Worm (Caenorhabditis elegans) whole organism, mixed stage, embryonic: Measurements from ENCODE around the gene kcc-1.

Source experiments
- M03D4.4 ChIP-seq: sonication (generic microtip); optimal IDR thresholded peaks from 2 replicates; lab custom pipeline; 2017; ENCODE audit warnings: mild to moderate bottlenecking, missing genetic modification characterization, missing compliant biosample characterization
- bed-3 ChIP-seq: fragments of 200-800 bp; sonication (Bioruptor generic); optimal IDR thresholded peaks from 3 replicates; lab custom pipeline; 2018; ENCODE audit warnings: mild to moderate bottlenecking, missing genetic modification characterization, moderate library complexity, missing compliant biosample characterization
- blmp-1 ChIP-seq: fragments of 150-350 bp; optimal IDR thresholded peaks from 2 replicates; lab custom pipeline; 2014; ENCODE audit warnings: missing biosample characterization, missing genetic modification characterization
- ceh-39 ChIP-seq: fragments of 150-350 bp; optimal IDR thresholded peaks from 2 replicates; lab custom pipeline; 2014; ENCODE audit warnings: missing biosample characterization, missing genetic modification characterization
- ceh-43 ChIP-seq: fragments of 200-800 bp; sonication (Bioruptor generic); optimal IDR thresholded peaks from 2 replicates; lab custom pipeline; 2018; ENCODE audit warnings: mild to moderate bottlenecking, missing genetic modification characterization, moderate library complexity, missing compliant biosample characterization
- ceh-83 ChIP-seq: fragments of 200-800 bp; sonication (Bioruptor generic); optimal IDR thresholded peaks from 2 replicates; lab custom pipeline; 2018; ENCODE audit warnings: mild to moderate bottlenecking, missing genetic modification characterization, missing compliant biosample characterization
- ces-1 ChIP-seq: fragments of 150-350 bp; optimal IDR thresholded peaks from 2 replicates; lab custom pipeline; 2014; ENCODE audit warnings: missing biosample characterization, missing genetic modification reagents, missing genetic modification characterization
- cnd-1 ChIP-seq: fragments of 200-800 bp; sonication (Bioruptor generic); optimal IDR thresholded peaks from 2 replicates; lab custom pipeline; 2018; ENCODE audit warnings: mild to moderate bottlenecking, missing genetic modification characterization, missing compliant biosample characterization
- drap-1 ChIP-seq: fragments of 200-800 bp; sonication (Bioruptor generic); optimal IDR thresholded peaks from 3 replicates; lab custom pipeline; 2018; ENCODE audit warnings: mild to moderate bottlenecking, missing genetic modification characterization, missing compliant biosample characterization
- elt-3 ChIP-seq: fragments of 150-350 bp; optimal IDR thresholded peaks from 2 replicates; lab custom pipeline; 2014; ENCODE audit warnings: missing biosample characterization, missing genetic modification characterization
- flh-1 ChIP-seq: fragments of 200-800 bp; sonication (Bioruptor generic); optimal IDR thresholded peaks from 2 replicates; lab custom pipeline; 2018; ENCODE audit warnings: mild to moderate bottlenecking, missing genetic modification characterization, moderate library complexity, missing compliant biosample characterization
- hlh-1 ChIP-seq: fragments of 150-350 bp; optimal IDR thresholded peaks from 2 replicates; lab custom pipeline; 2014; ENCODE audit warnings: missing biosample characterization, missing genetic modification reagents, missing genetic modification characterization
- lin-13 ChIP-seq: fragments of 150-350 bp; optimal IDR thresholded peaks from 2 replicates; lab custom pipeline; 2014; ENCODE audit warnings: missing biosample characterization, missing genetic modification characterization
- lin-32 ChIP-seq: fragments of 200-800 bp; sonication (Bioruptor generic); optimal IDR thresholded peaks from 2 replicates; lab custom pipeline; 2018; ENCODE audit warnings: mild to moderate bottlenecking, missing genetic modification characterization, missing compliant biosample characterization
- mab-5 ChIP-seq: fragments of 150-350 bp; optimal IDR thresholded peaks from 2 replicates; lab custom pipeline; 2014; ENCODE audit warnings: missing biosample characterization, missing genetic modification characterization
- mep-1 ChIP-seq: fragments of 150-350 bp; optimal IDR thresholded peaks from 2 replicates; lab custom pipeline; 2017; ENCODE audit warnings: missing biosample characterization, missing genetic modification reagents, missing genetic modification characterization, inconsistent platforms
- mls-2 ChIP-seq: sonication (generic microtip); optimal IDR thresholded peaks from 2 replicates; lab custom pipeline; 2016; ENCODE audit warnings: mild to moderate bottlenecking, missing genetic modification characterization, moderate library complexity, missing compliant biosample characterization
- nhr-12 ChIP-seq: fragments of 150-350 bp; optimal IDR thresholded peaks from 2 replicates; lab custom pipeline; 2014; ENCODE audit warnings: missing biosample characterization, missing genetic modification characterization
- nhr-2 ChIP-seq: fragments of 150-350 bp; optimal IDR thresholded peaks from 2 replicates; lab custom pipeline; 2014; ENCODE audit warnings: missing biosample characterization, missing genetic modification characterization
- nhr-237 ChIP-seq: fragments of 150-350 bp; optimal IDR thresholded peaks from 2 replicates; lab custom pipeline; 2014; ENCODE audit warnings: missing biosample characterization, missing genetic modification characterization
- nhr-28 ChIP-seq: fragments of 150-350 bp; optimal IDR thresholded peaks from 2 replicates; lab custom pipeline; 2014; ENCODE audit warnings: missing biosample characterization, missing genetic modification characterization
- nhr-76 ChIP-seq: sonication (generic microtip); optimal IDR thresholded peaks from 2 replicates; lab custom pipeline; 2017; ENCODE audit warnings: missing biosample characterization, missing genetic modification characterization
- pha-4 ChIP-seq: fragments of 150-350 bp; optimal IDR thresholded peaks from 2 replicates; lab custom pipeline; 2018; ENCODE audit warnings: missing biosample characterization, missing genetic modification reagents, missing genetic modification characterization
- sem-2 ChIP-seq: fragments of 200-800 bp; sonication (Bioruptor generic); optimal IDR thresholded peaks from 2 replicates; lab custom pipeline; 2018; ENCODE audit warnings: mild to moderate bottlenecking, missing genetic modification characterization, missing compliant biosample characterization
- snpc-4 ChIP-seq: fragments of 150-350 bp; optimal IDR thresholded peaks from 2 replicates; lab custom pipeline; 2014; ENCODE audit warnings: missing biosample characterization, missing genetic modification characterization
- tbx-8 ChIP-seq: fragments of 200-800 bp; sonication (Bioruptor generic); optimal IDR thresholded peaks from 2 replicates; lab custom pipeline; 2018; ENCODE audit warnings: mild to moderate bottlenecking, missing genetic modification characterization, moderate library complexity, missing compliant biosample characterization
- unc-120 ChIP-seq: sonication (generic microtip); optimal IDR thresholded peaks from 2 replicates; lab custom pipeline; 2017; ENCODE audit warnings: missing genetic modification characterization, missing compliant biosample characterization; ENCODE audit not compliant: poor library complexity, severe bottlenecking
- unc-39 ChIP-seq: fragments of 150-350 bp; optimal IDR thresholded peaks from 2 replicates; lab custom pipeline; 2014; ENCODE audit warnings: missing biosample characterization, missing genetic modification characterization
- unc-62 ChIP-seq: fragments of 150-350 bp; optimal IDR thresholded peaks from 2 replicates; lab custom pipeline; 2014; ENCODE audit warnings: missing biosample characterization, missing genetic modification reagents, missing genetic modification characterization
- zip-8 ChIP-seq: fragments of 150-350 bp; optimal IDR thresholded peaks from 2 replicates; lab custom pipeline; 2014; ENCODE audit warnings: missing biosample characterization, missing genetic modification characterization
- ztf-11 ChIP-seq: fragments of 150-350 bp; optimal IDR thresholded peaks from 2 replicates; lab custom pipeline; 2014; ENCODE audit warnings: missing biosample characterization, missing genetic modification characterization

Gene kcc-1

DNA sequence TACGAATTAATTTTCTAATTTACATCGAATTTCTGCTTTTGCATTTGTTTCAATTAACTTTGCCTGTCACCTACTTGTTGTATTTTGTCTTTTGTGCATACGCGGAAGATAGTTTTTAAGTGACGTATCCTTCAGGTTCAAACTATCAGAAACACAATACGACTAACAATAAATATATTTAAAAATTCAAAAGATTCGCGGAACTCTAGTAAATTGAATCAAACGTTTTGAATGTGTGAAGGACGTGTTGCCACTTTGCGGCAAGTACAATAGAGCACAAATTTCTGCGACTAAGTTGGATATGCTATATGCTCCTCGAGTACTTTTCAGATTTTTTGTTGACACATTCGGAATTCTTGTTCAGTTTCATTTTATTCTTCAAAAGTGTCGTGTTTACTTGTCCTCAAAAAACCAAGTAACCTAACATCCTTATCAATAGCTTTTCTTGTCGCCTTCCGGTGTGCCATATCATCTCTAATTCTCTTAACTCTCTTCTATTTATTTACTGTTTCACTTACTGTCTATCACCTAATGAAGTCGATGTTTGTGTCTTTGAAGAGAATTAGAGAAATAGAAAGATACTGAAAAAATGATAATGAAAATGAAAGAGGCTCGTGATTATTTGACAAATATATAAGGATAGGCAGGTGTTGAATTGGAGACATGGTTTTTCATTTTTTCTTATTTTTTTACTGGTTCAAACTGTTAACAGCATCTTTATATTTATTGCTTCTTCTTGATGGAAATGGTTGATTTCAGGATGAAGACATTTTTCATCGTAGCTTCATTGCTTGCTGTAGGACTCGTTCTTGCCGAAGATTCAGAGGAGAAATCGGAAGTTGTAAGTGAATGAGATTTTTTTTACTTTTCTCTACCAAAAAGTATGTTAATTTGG, 17.3 kb upstream of the kcc-1 start, which contains the start of gene srlf-7:
Gene srlf-7 (plus strand): TSS at position 760 of the 895 bp plus-strand sequence.
- TF ChIP-seq ces-1 (GFP tag; lab: Kevin White, UChicago) (peak; percentile 69), nhr-28 (no peak)

DNA sequence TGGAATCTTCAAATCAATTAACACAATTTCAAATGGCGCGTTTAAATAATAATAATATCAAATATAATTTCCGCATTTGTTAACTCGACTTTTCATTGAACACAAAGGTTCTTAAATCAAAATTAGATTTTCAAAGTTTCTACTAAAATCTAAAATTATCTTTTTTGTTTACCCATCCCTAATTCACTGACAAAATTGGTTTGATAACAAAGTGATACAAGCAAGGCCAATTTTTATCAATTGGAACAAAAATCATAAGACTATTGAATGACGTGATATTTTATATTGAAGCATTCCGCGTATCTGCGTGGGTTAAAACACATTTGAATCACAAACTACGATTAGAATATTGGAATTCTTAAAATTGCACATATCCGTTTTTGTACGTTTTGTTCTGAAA, 15.7 kb upstream of the kcc-1 start:
- no peak for TF ChIP-seq drap-1

DNA sequence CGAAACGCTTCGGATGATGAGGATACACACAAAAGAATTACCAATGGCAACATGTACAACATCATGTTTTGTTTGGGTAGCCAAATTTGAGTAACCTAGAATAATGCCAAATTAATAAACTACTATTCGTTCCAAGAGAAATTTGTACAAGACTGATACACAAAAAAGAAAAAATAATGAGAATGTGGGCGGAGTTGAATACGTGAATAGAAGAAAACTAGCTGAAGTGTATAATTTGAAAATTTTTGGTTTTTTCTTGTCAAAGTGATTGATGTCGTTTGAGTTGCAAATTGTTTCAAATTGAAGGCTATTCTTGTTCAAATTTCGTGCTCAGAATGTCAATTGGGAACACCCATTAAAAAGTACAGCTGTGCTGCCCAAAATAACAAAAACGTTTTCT, 14.3 kb upstream of the kcc-1 start, which contains the start of gene R13A1.5:
Gene R13A1.5 (minus strand): TSS at position 101 of the 400 bp plus-strand sequence.
- TF ChIP-seq elt-3 (no peak), ztf-11 (no peak), hlh-1 (tag; lab: Kevin White, UChicago) (no peak)
- TF ChIP-seq, all 35 proteins: peak for 0

DNA sequence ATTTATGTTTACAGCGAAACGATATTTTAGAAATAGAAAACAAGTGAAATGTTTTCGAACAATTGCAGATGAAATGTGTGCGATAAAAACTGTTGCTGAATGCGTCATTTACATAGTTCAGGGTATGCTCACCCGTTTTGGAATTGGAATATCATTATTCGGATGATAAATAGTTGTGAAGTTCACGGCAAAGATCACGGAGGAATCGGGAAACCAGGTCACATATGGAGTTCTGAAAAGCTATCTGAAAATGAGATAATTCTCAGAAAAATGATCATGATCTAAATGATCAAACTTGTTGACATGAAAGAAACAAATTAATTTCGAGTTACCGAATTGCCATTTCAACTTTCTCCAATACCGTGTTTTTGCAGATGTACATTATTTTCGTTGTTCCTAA, 10.3 kb upstream of the kcc-1 start, which contains the start of gene best-16:
Gene best-16 (minus strand): TSS at position 101 of the 400 bp plus-strand sequence.
- TF ChIP-seq pha-4 (no peak), ceh-43 (GFP tag; lab: Kevin White, UChicago) (no peak), ceh-83 (no peak), unc-62 (GFP tag; lab: Kevin White, UChicago) (no peak), cnd-1 (no peak), flh-1 (GFP tag; lab: Kevin White, UChicago) (no peak)

DNA sequence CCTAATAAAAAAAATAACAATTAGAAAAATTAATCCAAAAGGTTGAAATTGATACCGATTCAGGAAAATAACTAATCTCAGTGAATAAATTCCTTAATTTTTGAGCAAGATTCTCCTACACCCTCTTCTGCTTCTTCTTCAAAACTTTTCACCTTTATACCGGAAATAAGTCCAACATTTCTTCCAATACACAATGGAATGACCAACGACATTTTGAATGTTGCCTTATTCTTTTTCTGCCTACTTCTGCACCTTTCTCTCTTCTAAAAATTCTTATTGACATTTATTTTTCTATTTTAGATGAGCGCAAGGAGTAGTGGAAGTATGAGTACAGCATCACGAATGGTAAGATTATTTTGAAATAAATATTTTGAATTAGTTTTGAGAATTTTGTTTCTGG, 9.2 kb upstream of the kcc-1 start, which contains the start of gene unc-8:
Gene unc-8 (plus strand): TSS at position 301 of the 400 bp plus-strand sequence.
- TF ChIP-seq M03D4.4 (tag; lab: Kevin White, UChicago) (no peak), snpc-4 (tag; lab: Kevin White, UChicago) (no peak), nhr-76 (tag; lab: Kevin White, UChicago) (no peak), lin-32 (GFP tag; lab: Kevin White, UChicago) (no peak), tbx-8 (no peak), nhr-237 (no peak), ztf-11 (no peak), drap-1 (no peak), mls-2 (tag; lab: Kevin White, UChicago) (no peak), sem-2 (no peak), unc-39 (tag; lab: Kevin White, UChicago) (no peak), lin-13 (tag; lab: Kevin White, UChicago) (no peak), mep-1 (no peak), nhr-2 (no peak)

DNA sequence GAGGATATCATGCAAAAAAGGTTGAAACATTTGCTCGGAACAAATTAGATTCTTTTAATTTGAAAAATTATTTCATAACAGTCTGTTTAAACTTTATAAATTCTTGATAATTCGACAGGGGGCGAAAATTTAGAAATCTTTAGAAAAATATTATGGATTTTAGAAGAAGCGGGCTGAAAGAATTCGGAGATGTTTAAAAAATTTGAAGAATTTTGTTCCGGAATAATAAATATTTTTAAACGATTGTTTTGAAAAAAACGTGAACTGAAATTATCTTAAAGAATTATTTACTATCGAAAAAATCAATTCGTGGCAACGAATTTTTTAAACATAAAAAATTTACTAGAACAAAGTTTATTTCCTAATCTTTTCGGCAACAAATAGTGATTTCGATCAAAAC, 2.4 kb upstream of the kcc-1 start, which contains the start of gene R13A1.3:
Gene R13A1.3 (plus strand): TSS at position 301 of the 400 bp plus-strand sequence.
- TF ChIP-seq unc-62 (GFP tag; lab: Kevin White, UChicago), result no peak

DNA sequence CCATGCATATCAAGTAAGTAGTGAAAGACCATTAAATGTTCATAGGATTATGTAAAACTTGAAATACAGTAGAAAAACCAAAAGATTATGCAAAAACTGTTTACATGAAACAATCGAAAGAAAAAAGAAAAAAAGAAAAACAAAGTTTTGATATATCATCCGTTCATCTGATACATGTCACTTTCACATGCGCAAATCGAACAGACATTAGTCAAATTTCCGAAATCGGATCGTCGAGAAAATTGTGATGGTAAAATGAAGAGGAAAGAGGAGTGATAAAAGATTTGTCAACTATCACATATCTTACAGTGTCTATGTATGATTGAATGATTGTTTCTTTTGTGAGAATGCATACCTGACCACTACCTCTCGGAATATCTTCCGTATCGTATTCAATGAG, 2.9 kb downstream of the kcc-1 start:
- no peak for TF ChIP-seq unc-39 (tag; lab: Kevin White, UChicago)
- TF ChIP-seq, all 35 proteins: peak for 0

DNA sequence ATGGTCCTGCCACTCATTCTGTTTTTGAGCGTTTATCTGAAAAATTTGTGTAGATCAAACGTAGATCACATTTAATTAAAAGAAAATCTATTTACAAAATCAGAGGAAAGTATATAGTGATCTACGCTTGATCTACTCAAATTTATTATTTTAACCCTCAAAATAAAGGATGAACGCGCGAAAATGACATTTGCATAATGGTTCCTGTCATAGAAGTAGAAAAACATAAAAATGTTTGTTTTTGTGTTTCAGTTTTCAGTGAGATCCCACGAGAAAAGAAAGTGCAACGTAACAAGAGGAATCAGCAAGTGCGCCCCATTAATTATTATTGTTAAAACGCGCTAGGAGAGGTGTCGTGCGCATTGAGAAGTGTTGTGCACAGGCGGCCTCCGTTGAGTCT, 5.2 kb downstream of the kcc-1 start:
- TF ChIP-seq ceh-39 (tag; lab: Kevin White, UChicago) (no peak), ceh-83 (no peak), nhr-2 (no peak), M03D4.4 (tag; lab: Kevin White, UChicago) (no peak), zip-8 (tag; lab: Kevin White, UChicago) (no peak), lin-13 (tag; lab: Kevin White, UChicago) (no peak), ces-1 (GFP tag; lab: Kevin White, UChicago) (no peak), unc-120 (no peak), elt-3 (no peak), flh-1 (GFP tag; lab: Kevin White, UChicago) (no peak), bed-3 (GFP tag; lab: Kevin White, UChicago) (no peak), nhr-28 (no peak), drap-1 (no peak), nhr-12 (tag; lab: Kevin White, UChicago) (no peak), blmp-1 (tag; lab: Kevin White, UChicago) (no peak), sem-2 (no peak), cnd-1 (no peak), mab-5 (tag; lab: Kevin White, UChicago) (no peak)
